Fruit fly (Drosophila melanogaster) whole organism, pupa: ENCODE results near the gene Spps.

Source experiments
- CG13204 ChIP-seq: fragments of 200-800 bp; sonication (Bioruptor generic); optimal IDR thresholded peaks from 2 replicates; lab custom pipeline; 2018; ENCODE audit warnings: missing biosample characterization, mild to moderate bottlenecking, missing genetic modification characterization, moderate library complexity
- CG14655 ChIP-seq: fragments of 200-800 bp; sonication (Bioruptor generic); optimal IDR thresholded peaks from 3 replicates; lab custom pipeline; 2017; ENCODE audit warnings: mild to moderate bottlenecking, missing biosample characterization, missing genetic modification reagents, missing genetic modification characterization
- CG17806 ChIP-seq: fragments of 200-800 bp; sonication (Bioruptor generic); optimal IDR thresholded peaks from 2 replicates; lab custom pipeline; 2018; ENCODE audit warnings: missing biosample characterization, mild to moderate bottlenecking, missing genetic modification characterization, moderate library complexity
- CG4496 ChIP-seq: fragments of 200-800 bp; sonication (Bioruptor generic); IDR thresholded peaks from 3 replicates; pipeline ENCODE4 v1.3.6; 2022; ENCODE audit warnings: missing biosample characterization, missing genetic modification characterization
- D1 ChIP-seq: fragments of 200-800 bp; sonication (Bioruptor generic); optimal IDR thresholded peaks from 2 replicates; lab custom pipeline; 2018; ENCODE audit warnings: missing biosample characterization, mild to moderate bottlenecking, missing genetic modification characterization, moderate library complexity
- EcR ChIP-seq: fragments of 200-800 bp; sonication (Bioruptor generic); optimal IDR thresholded peaks from 3 replicates; lab custom pipeline; 2019; ENCODE audit warnings: missing biosample characterization, missing genetic modification characterization, mild to moderate bottlenecking, moderate library complexity, missing genetic modification reagents
- Pif1A ChIP-seq: fragments of 200-800 bp; sonication (Bioruptor generic); optimal IDR thresholded peaks from 3 replicates; lab custom pipeline; 2016; ENCODE audit warnings: missing biosample characterization, missing genetic modification characterization
- Pif1B ChIP-seq: fragments of 200-800 bp; sonication (Bioruptor generic); optimal IDR thresholded peaks from 3 replicates; lab custom pipeline; 2016; ENCODE audit warnings: missing biosample characterization, missing genetic modification characterization
- fd96Ca ChIP-seq: fragments of 200-800 bp; sonication (Bioruptor generic); IDR thresholded peaks from 3 replicates; pipeline ENCODE4 v1.3.6; 2022; ENCODE audit warnings: missing biosample characterization, missing genetic modification characterization
- rn ChIP-seq: fragments of 200-800 bp; sonication (Bioruptor generic); IDR thresholded peaks from 2 replicates; pipeline ENCODE4 v1.3.6; 2022; ENCODE audit warnings: missing biosample characterization, missing genetic modification characterization

- TF ChIP-seq D1 (tag; lab: Kevin White, UChicago) = no peak
- TF ChIP-seq Pif1A (GFP tag; lab: Kevin White, UChicago) = no peak
- no peak for TF ChIP-seq CG13204
- TF ChIP-seq CG14655 (GFP tag; lab: Kevin White, UChicago) = no peak
- no peak for TF ChIP-seq fd96Ca
- no peak for TF ChIP-seq EcR
- no peak for TF ChIP-seq CG17806 (tag; lab: Kevin White, UChicago)
- TF ChIP-seq Pif1B (GFP tag; lab: Kevin White, UChicago) = no peak
- no peak for TF ChIP-seq CG4496
- no peak for TF ChIP-seq rn (GFP tag; lab: Robert Waterston, UW)
These were observed 21.4 kb downstream of the Spps start for dm6 chr3R:24205234-24205894.
